Fruit fly (Drosophila melanogaster) whole organism, embryonic: Measurements from ENCODE around the gene CG43796.

Experiments used
- CG10147 ChIP-seq: fragments of 200-800 bp; sonication (Bioruptor generic); optimal IDR thresholded peaks from 2 replicates; lab custom pipeline; 2019; ENCODE audit warnings: missing biosample characterization, mild to moderate bottlenecking, missing genetic modification characterization, moderate library complexity
- CG10654 ChIP-seq: fragments of 200-800 bp; sonication (Bioruptor generic); optimal IDR thresholded peaks from 2 replicates; lab custom pipeline; 2016; ENCODE audit warnings: missing biosample characterization, missing genetic modification characterization
- CG11504 ChIP-seq: fragments of 200-800 bp; sonication (Bioruptor generic); optimal IDR thresholded peaks from 3 replicates; lab custom pipeline; 2019; ENCODE audit warnings: missing biosample characterization, mild to moderate bottlenecking, missing genetic modification characterization, moderate library complexity
- CG12071 ChIP-seq: fragments of 200-800 bp; sonication (Bioruptor generic); optimal IDR thresholded peaks from 3 replicates; lab custom pipeline; 2018; ENCODE audit warnings: missing biosample characterization, mild to moderate bottlenecking, missing genetic modification characterization
- CG1233 ChIP-seq: fragments of 200-800 bp; sonication (Bioruptor generic); optimal IDR thresholded peaks from 4 replicates; lab custom pipeline; 2018; ENCODE audit warnings: missing biosample characterization, mild to moderate bottlenecking, missing genetic modification characterization
- CG13123 ChIP-seq: fragments of 200-800 bp; sonication (Bioruptor generic); optimal IDR thresholded peaks from 2 replicates; lab custom pipeline; 2016; ENCODE audit warnings: missing biosample characterization, missing genetic modification characterization
- CG15601 ChIP-seq: fragments of 200-800 bp; sonication (Bioruptor generic); optimal IDR thresholded peaks from 3 replicates; lab custom pipeline; 2019; ENCODE audit warnings: missing biosample characterization, mild to moderate bottlenecking, missing genetic modification characterization, moderate library complexity
- CG17328 ChIP-seq: fragments of 200-800 bp; sonication (Bioruptor generic); IDR thresholded peaks from 2 replicates; pipeline ENCODE4 v1.3.6; 2022; ENCODE audit warnings: missing biosample characterization, missing genetic modification characterization
- CG17802 ChIP-seq: fragments of 200-800 bp; sonication (Bioruptor generic); optimal IDR thresholded peaks from 2 replicates; lab custom pipeline; 2018; ENCODE audit warnings: missing biosample characterization, mild to moderate bottlenecking, missing genetic modification characterization, moderate library complexity
- CG17912 ChIP-seq: fragments of 200-800 bp; sonication (Bioruptor generic); optimal IDR thresholded peaks from 2 replicates; lab custom pipeline; 2018; ENCODE audit warnings: missing biosample characterization, mild to moderate bottlenecking, missing genetic modification characterization
- CG18619 ChIP-seq: fragments of 200-800 bp; sonication (Bioruptor generic); optimal IDR thresholded peaks from 3 replicates; lab custom pipeline; 2017; ENCODE audit warnings: missing biosample characterization, mild to moderate bottlenecking, missing genetic modification characterization
- CG2875 ChIP-seq: fragments of 200-800 bp; sonication (Bioruptor generic); optimal IDR thresholded peaks from 2 replicates; lab custom pipeline; 2017; ENCODE audit warnings: missing biosample characterization, mild to moderate bottlenecking, missing genetic modification characterization, missing genetic modification reagents
- CG30020 ChIP-seq: fragments of 200-800 bp; optimal IDR thresholded peaks from 2 replicates; lab custom pipeline; 2019; ENCODE audit warnings: missing biosample characterization, mild to moderate bottlenecking, missing genetic modification characterization, moderate library complexity
- CG4820 ChIP-seq: fragments of 200-800 bp; sonication (Bioruptor generic); optimal IDR thresholded peaks from 3 replicates; lab custom pipeline; 2016; ENCODE audit warnings: missing biosample characterization, missing genetic modification characterization
- CG6791 ChIP-seq: fragments of 200-800 bp; sonication (Bioruptor generic); IDR thresholded peaks from 3 replicates; pipeline ENCODE4 v1.3.6; 2022; ENCODE audit warnings: missing biosample characterization, missing genetic modification characterization; ENCODE audit not compliant: partially characterized antibody
- CG7928 ChIP-seq: fragments of 200-800 bp; sonication (Bioruptor generic); optimal IDR thresholded peaks from 2 replicates; lab custom pipeline; 2017; ENCODE audit warnings: missing biosample characterization, mild to moderate bottlenecking, missing genetic modification characterization
- CG8281 ChIP-seq: fragments of 200-800 bp; sonication (Bioruptor generic); optimal IDR thresholded peaks from 2 replicates; lab custom pipeline; 2018; ENCODE audit warnings: missing biosample characterization, mild to moderate bottlenecking, missing genetic modification characterization, moderate library complexity
- Deaf1 ChIP-seq: fragments of 200-800 bp; optimal IDR thresholded peaks from 3 replicates; lab custom pipeline; 2019; ENCODE audit warnings: missing biosample characterization, mild to moderate bottlenecking, missing genetic modification characterization, moderate library complexity
- Doc3 ChIP-seq: fragments of 200-800 bp; sonication (Bioruptor generic); IDR thresholded peaks from 3 replicates; pipeline ENCODE4 v1.3.6; 2022; ENCODE audit warnings: missing biosample characterization, missing genetic modification characterization; ENCODE audit not compliant: partially characterized antibody
- Fer3 ChIP-seq: fragments of 200-800 bp; sonication (Bioruptor generic); optimal IDR thresholded peaks from 2 replicates; lab custom pipeline; 2018; ENCODE audit warnings: missing biosample characterization, mild to moderate bottlenecking, missing genetic modification characterization, moderate library complexity
- Gsc ChIP-seq: fragments of 200-800 bp; sonication (Bioruptor generic); IDR thresholded peaks from 2 replicates; pipeline ENCODE4 v1.3.6; 2022; ENCODE audit warnings: missing biosample characterization, missing genetic modification characterization
- HLH4C ChIP-seq: fragments of 200-800 bp; sonication (Bioruptor generic); IDR thresholded peaks from 3 replicates; pipeline ENCODE4 v1.3.6; 2022; ENCODE audit warnings: missing biosample characterization, missing genetic modification characterization; ENCODE audit not compliant: partially characterized antibody
- Jarid2 ChIP-seq: fragments of 200-800 bp; sonication (Bioruptor generic); optimal IDR thresholded peaks from 3 replicates; lab custom pipeline; 2017; ENCODE audit warnings: mild to moderate bottlenecking, missing biosample characterization, missing genetic modification reagents, missing genetic modification characterization
- Kr ChIP-seq: fragments of 200-800 bp; sonication (Bioruptor generic); optimal IDR thresholded peaks from 2 replicates; lab custom pipeline; 2017; ENCODE audit warnings: missing biosample characterization, mild to moderate bottlenecking, missing genetic modification characterization
- Neu2 ChIP-seq: fragments of 200-800 bp; sonication (Bioruptor generic); optimal IDR thresholded peaks from 3 replicates; lab custom pipeline; 2016; ENCODE audit warnings: missing biosample characterization, missing genetic modification characterization, borderline replicate concordance
- Nf-YA ChIP-seq: fragments of 200-800 bp; sonication (Bioruptor generic); IDR thresholded peaks from 2 replicates; pipeline ENCODE4 v1.3.6; 2022; ENCODE audit warnings: missing biosample characterization, missing genetic modification characterization
- Oaz ChIP-seq: fragments of 200-800 bp; sonication (Bioruptor generic); IDR thresholded peaks from 2 replicates; pipeline ENCODE4 v1.3.6; 2022; ENCODE audit warnings: missing biosample characterization, missing genetic modification characterization
- Optix ChIP-seq: fragments of 200-800 bp; sonication (Bioruptor generic); IDR thresholded peaks from 3 replicates; pipeline ENCODE4 v1.3.6; 2022; ENCODE audit warnings: missing biosample characterization, missing genetic modification characterization
- Pdp1 ChIP-seq, 2 experiments: fragments of 200-800 bp; sonication (Bioruptor generic); optimal IDR thresholded peaks; 3 replicates each; lab custom pipeline; 2016; ENCODE audit warnings: missing biosample characterization in 2 of 2, missing genetic modification characterization in 2 of 2, mild to moderate bottlenecking in 1 of 2, moderate library complexity in 1 of 2
- Ssrp ChIP-seq: fragments of 200-800 bp; sonication (Bioruptor generic); optimal IDR thresholded peaks from 2 replicates; lab custom pipeline; 2018; ENCODE audit warnings: missing biosample characterization, mild to moderate bottlenecking, missing genetic modification characterization, moderate library complexity
- Trl ChIP-seq, 3 experiments: fragments of >200 bp in 2 of 3; fragments of 200-800 bp in 1 of 3; sonication (Bioruptor generic) in 1 of 3; optimal IDR thresholded peaks; 2 replicates in 1 of 3; 3 replicates in 2 of 3; lab custom pipeline; 2016 to 2017; ENCODE audit warnings: missing biosample characterization in 1 of 3, missing genetic modification characterization in 1 of 3
- ase ChIP-seq: fragments of 200-800 bp; sonication (Bioruptor generic); IDR thresholded peaks from 3 replicates; pipeline ENCODE4 v1.3.6; 2022; ENCODE audit warnings: missing biosample characterization, missing genetic modification characterization
- br ChIP-seq: fragments of >200 bp; optimal IDR thresholded peaks from 2 replicates; lab custom pipeline; 2017
- btn ChIP-seq: fragments of 200-800 bp; sonication (Bioruptor generic); optimal IDR thresholded peaks from 2 replicates; lab custom pipeline; 2016; ENCODE audit warnings: missing biosample characterization, missing genetic modification characterization
- cad ChIP-seq: fragments of >200 bp; optimal IDR thresholded peaks from 2 replicates; lab custom pipeline; 2017; ENCODE audit warnings: missing biosample characterization, missing genetic modification characterization
- dmrt99B ChIP-seq: fragments of 200-800 bp; sonication (Bioruptor generic); optimal IDR thresholded peaks from 2 replicates; lab custom pipeline; 2018; ENCODE audit warnings: missing biosample characterization, mild to moderate bottlenecking, missing genetic modification characterization, moderate library complexity
- exex ChIP-seq: fragments of 200-800 bp; sonication (Bioruptor generic); optimal IDR thresholded peaks from 4 replicates; lab custom pipeline; 2018; ENCODE audit warnings: missing biosample characterization, mild to moderate bottlenecking, missing genetic modification characterization, moderate library complexity
- eyg ChIP-seq: fragments of 200-800 bp; sonication (Bioruptor generic); optimal IDR thresholded peaks from 3 replicates; lab custom pipeline; 2016; ENCODE audit warnings: missing biosample characterization, missing genetic modification characterization
- fd96Cb ChIP-seq: fragments of 200-800 bp; sonication (Bioruptor generic); optimal IDR thresholded peaks from 2 replicates; lab custom pipeline; 2018; ENCODE audit warnings: missing biosample characterization, mild to moderate bottlenecking, missing genetic modification characterization, moderate library complexity
- ftz-f1 ChIP-seq: fragments of 200-800 bp; sonication (Bioruptor generic); optimal IDR thresholded peaks from 2 replicates; lab custom pipeline; 2016; ENCODE audit warnings: missing biosample characterization, missing genetic modification characterization
- ham ChIP-seq: fragments of 200-800 bp; sonication (Bioruptor generic); IDR thresholded peaks from 2 replicates; pipeline ENCODE4 v1.3.6; 2022; ENCODE audit warnings: missing biosample characterization, missing genetic modification characterization
- jing ChIP-seq: fragments of 200-800 bp; sonication (Bioruptor generic); optimal IDR thresholded peaks from 2 replicates; lab custom pipeline; 2018; ENCODE audit warnings: missing biosample characterization, mild to moderate bottlenecking, missing genetic modification characterization
- mld ChIP-seq: fragments of 200-800 bp; sonication (Bioruptor generic); IDR thresholded peaks from 3 replicates; pipeline ENCODE4 v1.3.6; 2022; ENCODE audit warnings: missing biosample characterization, missing genetic modification characterization; ENCODE audit not compliant: partially characterized antibody
- pfk ChIP-seq: fragments of 200-800 bp; sonication (Bioruptor generic); optimal IDR thresholded peaks from 2 replicates; lab custom pipeline; 2018; ENCODE audit warnings: missing biosample characterization, mild to moderate bottlenecking, missing genetic modification characterization, moderate library complexity
- phol ChIP-seq: fragments of 200-800 bp; sonication (Bioruptor generic); optimal IDR thresholded peaks from 3 replicates; lab custom pipeline; 2018; ENCODE audit warnings: missing biosample characterization, mild to moderate bottlenecking, missing genetic modification characterization, moderate library complexity
- schlank ChIP-seq: fragments of 200-800 bp; sonication (Bioruptor generic); optimal IDR thresholded peaks from 2 replicates; lab custom pipeline; 2018; ENCODE audit warnings: missing biosample characterization, mild to moderate bottlenecking, missing genetic modification characterization
- seq ChIP-seq: fragments of 200-800 bp; sonication (Bioruptor generic); IDR thresholded peaks from 2 replicates; pipeline ENCODE4 v1.3.6; 2022; ENCODE audit warnings: missing biosample characterization, missing genetic modification characterization
- sug ChIP-seq: fragments of 200-800 bp; optimal IDR thresholded peaks from 2 replicates; lab custom pipeline; 2019; ENCODE audit warnings: missing biosample characterization, mild to moderate bottlenecking, missing genetic modification characterization, moderate library complexity
- toy ChIP-seq: fragments of 200-800 bp; sonication (Bioruptor generic); IDR thresholded peaks from 2 replicates; pipeline ENCODE4 v1.3.6; 2022; ENCODE audit warnings: missing biosample characterization, missing genetic modification characterization
- zf30C ChIP-seq: fragments of 200-800 bp; sonication (Bioruptor generic); optimal IDR thresholded peaks from 3 replicates; lab custom pipeline; 2018; ENCODE audit warnings: missing biosample characterization, mild to moderate bottlenecking, missing genetic modification characterization

CG43796 gene

DNA sequence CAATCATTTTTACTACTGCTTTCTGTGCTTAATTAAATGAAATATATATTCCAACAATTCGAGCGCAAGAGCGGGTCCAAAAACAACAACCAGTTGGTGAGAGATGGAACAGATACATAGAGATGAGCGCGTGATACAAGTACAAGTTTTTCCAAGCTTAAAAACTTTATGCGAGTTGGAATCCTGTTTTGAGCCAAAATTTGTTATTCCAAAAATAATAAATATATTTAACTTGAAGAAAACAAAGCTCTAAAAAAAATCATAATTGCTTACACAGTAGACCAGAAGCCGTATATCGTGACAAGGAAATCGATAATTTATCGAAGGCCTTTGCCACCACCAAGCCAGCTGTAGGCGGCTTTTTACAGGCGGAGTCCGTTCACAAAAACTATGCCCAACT is 32.6 kb downstream of the CG43796 start, which contains the start of the genes CG13097 and PIG-U (continued):
- no peak for TF ChIP-seq Kr (GFP tag; lab: Kevin White, UChicago)
- no peak for TF ChIP-seq CG2875 (GFP tag; lab: Kevin White, UChicago)
- TF ChIP-seq Jarid2: no peak
- TF ChIP-seq CG11504 (tag; lab: Kevin White, UChicago): no peak
- TF ChIP-seq CG17912 (GFP tag; lab: Kevin White, UChicago): no peak
- no peak for TF ChIP-seq ftz-f1 (GFP tag; lab: Kevin White, UChicago)
- TF ChIP-seq CG7928 (GFP tag; lab: Kevin White, UChicago): peak; percentile 50
- TF ChIP-seq schlank (tag; lab: Kevin White, UChicago): peak; percentile 50
- TF ChIP-seq mld: peak; percentile 74; the same call in 1 of the 3 replicates
- TF ChIP-seq fd96Cb: peak; percentile 53
- TF ChIP-seq CG13123: peak; percentile 63
- TF ChIP-seq CG10147 (GFP tag; lab: Kevin White, UChicago): peak; percentile 80
- peak; percentile 77 to 79 for TF ChIP-seq Pdp1 (GFP tag; optimal IDR thresholded peaks at IDR 0.05; lab: Kevin White, UChicago)
- no peak for TF ChIP-seq seq (GFP tag; lab: Robert Waterston, UW)
- peak; percentile 72 for TF ChIP-seq CG4820 (GFP tag; lab: Kevin White, UChicago)
- peak; percentile 70; the same call in 2 of the 3 replicates for TF ChIP-seq ase
- TF ChIP-seq CG10654 (GFP tag; lab: Kevin White, UChicago): peak; percentile 79
- TF ChIP-seq CG17802 (tag; lab: Kevin White, UChicago): no peak
- no peak for TF ChIP-seq toy
- TF ChIP-seq Trl (optimal IDR thresholded peaks at IDR 0.05; lab: Kevin White, UChicago): no peak
- TF ChIP-seq Trl (GFP tag; optimal IDR thresholded peaks at IDR 0.05; lab: Kevin White, UChicago): peak; percentile 63
- TF ChIP-seq HLH4C (GFP tag; lab: Robert Waterston, UW): peak; percentile 86
- TF ChIP-seq cad (GFP tag; lab: Kevin White, UChicago): no peak
- peak; percentile 8 for TF ChIP-seq pfk (GFP tag; lab: Kevin White, UChicago)
- TF ChIP-seq CG17328: peak; percentile 81
- TF ChIP-seq Neu2 (GFP tag; lab: Kevin White, UChicago): no peak
- TF ChIP-seq CG1233 (GFP tag; lab: Kevin White, UChicago): peak; percentile 56
- TF ChIP-seq CG30020 (tag; lab: Kevin White, UChicago): peak; percentile 77
- peak; percentile 86 for TF ChIP-seq CG6791 (GFP tag; lab: Robert Waterston, UW)
- peak; percentile 14 for TF ChIP-seq btn (GFP tag; lab: Kevin White, UChicago)
- peak; percentile 46 for TF ChIP-seq CG18619
- TF ChIP-seq Deaf1 (tag; lab: Kevin White, UChicago): peak; percentile 35
- no peak for TF ChIP-seq eyg (GFP tag; lab: Kevin White, UChicago)
- TF ChIP-seq exex (tag; lab: Kevin White, UChicago): peak; percentile 54
- no peak for TF ChIP-seq Gsc
- TF ChIP-seq jing (GFP tag; lab: Kevin White, UChicago): no peak
- TF ChIP-seq Fer3 (tag; lab: Kevin White, UChicago): peak; percentile 77
- TF ChIP-seq Doc3 (GFP tag; lab: Robert Waterston, UW): peak; percentile 98
- peak; percentile 63 for TF ChIP-seq Ssrp
- TF ChIP-seq dmrt99B (tag; lab: Kevin White, UChicago): no peak
- no peak for TF ChIP-seq br (lab: Kevin White, UChicago)
- no peak for TF ChIP-seq CG12071 (GFP tag; lab: Kevin White, UChicago)
- TF ChIP-seq sug (tag; lab: Kevin White, UChicago): peak; percentile 88
- peak; percentile 79 for TF ChIP-seq phol (tag; lab: Kevin White, UChicago)
- TF ChIP-seq zf30C (GFP tag; lab: Kevin White, UChicago): no peak
- TF ChIP-seq Optix (GFP tag; lab: Robert Waterston, UW): no peak; the same call in 1 of the 3 replicates
- TF ChIP-seq Nf-YA: peak; percentile 68; the same call in 1 of the 2 replicates
- no peak for TF ChIP-seq CG8281 (tag; lab: Kevin White, UChicago)
- peak; percentile 71 for TF ChIP-seq CG15601
- peak; percentile 46; the same call in 1 of the 2 replicates for TF ChIP-seq Oaz
- no peak for TF ChIP-seq ham (GFP tag; lab: Robert Waterston, UW)
